Worm (Caenorhabditis elegans): ENCODE data around the gene K10C2.14.
A peak's percentile ranks its signal among the peaks of the same experiment; 100 is the strongest.

Gene K10C2.14

ce11 chrX:6440464-6440863, at the start of gene K10C2.14:
TSS of gene K10C2.14 (minus strand) at chrX:6440564.
- no peak for TF ChIP-seq mdl-1 (tag; optimal IDR thresholded peaks at IDR 0.05)
- no peak for TF ChIP-seq elt-2 (tag; optimal IDR thresholded peaks at IDR 0.05)
- no peak for TF ChIP-seq aha-1 (tag; optimal IDR thresholded peaks at IDR 0.05)
- no peak for TF ChIP-seq nhr-77 (tag; optimal IDR thresholded peaks at IDR 0.05)
- no peak for TF ChIP-seq ceh-63 (GFP tag; optimal IDR thresholded peaks at IDR 0.05)
- no peak for TF ChIP-seq nhr-90 (tag; optimal IDR thresholded peaks at IDR 0.05; ENCODE audit: poor library complexity)
- TF ChIP-seq C04F5.9 (tag; optimal IDR thresholded peaks at IDR 0.05), result no peak

ce11 chrX:6484780-6485179, 44.4 kb upstream of the K10C2.14 start, which contains the start of gene gar-1:
TSS of gene gar-1 (minus strand) at chrX:6484880.
- TF ChIP-seq nhr-11 (tag; optimal IDR thresholded peaks at IDR 0.05), result no peak
- no peak for TF ChIP-seq efl-1 (optimal IDR thresholded peaks at IDR 0.05)
- peak in 1 of 2 experiments; percentile 61 for TF ChIP-seq efl-1 (GFP tag; optimal IDR thresholded peaks at IDR 0.05 in 1 of 2)

- TF ChIP-seq lin-39 (tag; optimal IDR thresholded peaks at IDR 0.05) (no peak), elt-2 (tag; optimal IDR thresholded peaks at IDR 0.05) (peak; percentile 82), ets-5 (GFP tag; IDR thresholded peaks at IDR 0.05) (no peak), aha-1 (tag; optimal IDR thresholded peaks at IDR 0.05) (no peak), snpc-4 (tag; optimal IDR thresholded peaks at IDR 0.05) (no peak), elt-3 (tag; optimal IDR thresholded peaks at IDR 0.05) (peak in 1 of 6 experiments; percentile 9), unc-62 (GFP tag; optimal IDR thresholded peaks at IDR 0.05) (no peak)
Observed at ce11 chrX:6476540-6476939, 36.2 kb upstream of the K10C2.14 start, which contains the start of gene C15B12.1. TSS of gene C15B12.1 (plus strand) at chrX:6476810.

- TF ChIP-seq hlh-4 (tag; optimal IDR thresholded peaks at IDR 0.05) (no peak), efl-1 (optimal IDR thresholded peaks at IDR 0.05) (no peak), efl-1 (GFP tag; optimal IDR thresholded peaks at IDR 0.05 in 1 of 2) (peak in 1 of 2 experiments; percentile 12), ceh-90 (tag; optimal IDR thresholded peaks at IDR 0.05) (no peak), lin-15B (tag; optimal IDR thresholded peaks at IDR 0.05) (no peak), alr-1 (tag; optimal IDR thresholded peaks at IDR 0.05; ENCODE audit: borderline replicate concordance) (no peak), dsc-1 (tag; optimal IDR thresholded peaks at IDR 0.05) (peak; percentile 39)
Observed at ce11 chrX:6473698-6474314, 33.4 kb upstream of the K10C2.14 start, which contains the start of the genes C15B12.4 and C15B12.8. TSS of gene C15B12.4 (minus strand) at chrX:6473748. TSS of gene C15B12.8 (plus strand) at chrX:6474264.

ce11 chrX:6468499-6468898, 28.1 kb upstream of the K10C2.14 start, which contains the start of gene C15B12.9:
TSS of gene C15B12.9 (plus strand) at chrX:6468799.
- TF ChIP-seq mdl-1 (tag; optimal IDR thresholded peaks at IDR 0.05), result no peak
- TF ChIP-seq lin-39 (tag; optimal IDR thresholded peaks at IDR 0.05), result no peak
- TF ChIP-seq sox-4 (tag; optimal IDR thresholded peaks at IDR 0.05), result no peak
- no peak for TF ChIP-seq ceh-8 (GFP tag; optimal IDR thresholded peaks at IDR 0.05)

ce11 chrX:6467462-6467861, 27.1 kb upstream of the K10C2.14 start, which contains the start of gene C15B12.3:
TSS of gene C15B12.3 (minus strand) at chrX:6467562.
- TF ChIP-seq C04F5.9 (tag; optimal IDR thresholded peaks at IDR 0.05) (no peak), ztf-4 (tag; optimal IDR thresholded peaks at IDR 0.05) (no peak), nhr-11 (tag; optimal IDR thresholded peaks at IDR 0.05) (no peak), nhr-237 (tag; optimal IDR thresholded peaks at IDR 0.05) (no peak), unc-30 (tag; optimal IDR thresholded peaks at IDR 0.05) (no peak), ceh-90 (tag; optimal IDR thresholded peaks at IDR 0.05) (no peak), egl-13 (tag; optimal IDR thresholded peaks at IDR 0.05) (no peak), zip-4 (GFP tag; optimal IDR thresholded peaks at IDR 0.05) (no peak), nhr-19 (GFP tag; conservative IDR thresholded peaks at IDR 0.05) (no peak), C16A3.4 (tag; optimal IDR thresholded peaks at IDR 0.05) (no peak), lin-15B (tag; optimal IDR thresholded peaks at IDR 0.05) (no peak), F16B12.6 (tag; optimal IDR thresholded peaks at IDR 0.05) (no peak), tlp-1 (tag; optimal IDR thresholded peaks at IDR 0.05) (no peak), unc-62 (GFP tag; optimal IDR thresholded peaks at IDR 0.05) (no peak), pqm-1 (tag; optimal IDR thresholded peaks at IDR 0.05) (no peak), vab-15 (tag; optimal IDR thresholded peaks at IDR 0.05) (no peak), elt-2 (tag; optimal IDR thresholded peaks at IDR 0.05) (no peak)
